Worm (Caenorhabditis elegans) whole organism, L2 larva: Measurements from ENCODE around the gene F14D7.6.
A peak's percentile ranks its signal among the peaks of the same experiment; 100 is the strongest.

Experiments used
- F13H6.1 ChIP-seq: sonication (generic microtip); optimal IDR thresholded peaks from 2 replicates; lab custom pipeline; 2016; ENCODE audit warnings: missing genetic modification characterization, missing compliant biosample characterization
- R02D3.7 ChIP-seq: fragments of 150-350 bp; optimal IDR thresholded peaks from 2 replicates; lab custom pipeline; 2014; ENCODE audit warnings: missing biosample characterization, missing genetic modification characterization
- Y55F3AM.14 ChIP-seq: fragments of 200-800 bp; sonication (Bioruptor generic); optimal IDR thresholded peaks from 2 replicates; lab custom pipeline; 2018; ENCODE audit warnings: mild to moderate bottlenecking, missing genetic modification characterization, missing compliant biosample characterization
- ZK546.5 ChIP-seq: sonication (generic microtip); optimal IDR thresholded peaks from 2 replicates; lab custom pipeline; 2017; ENCODE audit warnings: missing biosample characterization, missing genetic modification characterization
- aly-2 ChIP-seq: fragments of 150-350 bp; optimal IDR thresholded peaks from 2 replicates; lab custom pipeline; 2014; ENCODE audit warnings: missing biosample characterization, missing genetic modification characterization
- ama-1 ChIP-seq: fragments of 150-350 bp; optimal IDR thresholded peaks from 2 replicates; lab custom pipeline; 2018; ENCODE audit warnings: inconsistent platforms
- blmp-1 ChIP-seq: sonication (generic microtip); optimal IDR thresholded peaks from 2 replicates; lab custom pipeline; 2017; ENCODE audit warnings: missing genetic modification characterization, mild to moderate bottlenecking, missing compliant biosample characterization, antibody characterized with exemption, moderate library complexity; ENCODE audit not compliant: insufficient read depth
- ceh-16 ChIP-seq: fragments of 150-350 bp; optimal IDR thresholded peaks from 2 replicates; lab custom pipeline; 2014; ENCODE audit warnings: missing biosample characterization, missing genetic modification characterization
- crh-2 ChIP-seq: sonication (generic microtip); optimal IDR thresholded peaks from 2 replicates; lab custom pipeline; 2017; ENCODE audit warnings: missing biosample characterization, missing genetic modification characterization
- dmd-4 ChIP-seq: sonication (generic microtip); optimal IDR thresholded peaks from 2 replicates; lab custom pipeline; 2017; ENCODE audit warnings: missing biosample characterization, missing genetic modification characterization
- egl-27 ChIP-seq: sonication (generic microtip); optimal IDR thresholded peaks from 3 replicates; lab custom pipeline; 2017; ENCODE audit warnings: missing biosample characterization, missing genetic modification reagents, missing genetic modification characterization
- elt-1 ChIP-seq: fragments of 150-350 bp; optimal IDR thresholded peaks from 2 replicates; lab custom pipeline; 2014; ENCODE audit warnings: missing biosample characterization, missing genetic modification characterization
- elt-3 ChIP-seq: sonication (generic microtip); optimal IDR thresholded peaks from 2 replicates; lab custom pipeline; 2017; ENCODE audit warnings: missing biosample characterization, missing genetic modification characterization
- fos-1 ChIP-seq: fragments of 150-350 bp; optimal IDR thresholded peaks from 2 replicates; lab custom pipeline; 2014; ENCODE audit warnings: missing biosample characterization, missing genetic modification characterization
- gmeb-1 ChIP-seq: fragments of 150-350 bp; optimal IDR thresholded peaks from 2 replicates; lab custom pipeline; 2014; ENCODE audit warnings: missing biosample characterization, missing genetic modification characterization
- lin-11 ChIP-seq: fragments of 150-350 bp; sonication (generic microtip); optimal IDR thresholded peaks from 2 replicates; lab custom pipeline; 2014; ENCODE audit warnings: missing biosample characterization, missing genetic modification characterization, inconsistent platforms, mixed read lengths
- lin-13 ChIP-seq: fragments of 150-350 bp; optimal IDR thresholded peaks from 2 replicates; lab custom pipeline; 2014; ENCODE audit warnings: missing biosample characterization, missing genetic modification reagents, missing genetic modification characterization
- lin-39 ChIP-seq: fragments of 150-350 bp; optimal IDR thresholded peaks from 2 replicates; lab custom pipeline; 2014; ENCODE audit warnings: missing biosample characterization, missing genetic modification reagents, missing genetic modification characterization
- lsy-2 ChIP-seq, 2 experiments: fragments of 150-350 bp in 1 of 2; sonication (generic microtip) in 1 of 2; optimal IDR thresholded peaks; 2 replicates each; lab custom pipeline; 2014 to 2017; ENCODE audit warnings: missing biosample characterization in 2 of 2, missing genetic modification characterization in 2 of 2
- mab-5 ChIP-seq: fragments of 150-350 bp; optimal IDR thresholded peaks from 2 replicates; lab custom pipeline; 2014; ENCODE audit warnings: missing biosample characterization, missing genetic modification characterization
- mdl-1 ChIP-seq, 2 experiments: fragments of 150-350 bp in 1 of 2; sonication (generic microtip) in 1 of 2; optimal IDR thresholded peaks; 2 replicates each; lab custom pipeline; 2017; ENCODE audit warnings: missing biosample characterization in 2 of 2, missing genetic modification characterization in 2 of 2
- nhr-11 ChIP-seq: fragments of 150-350 bp; optimal IDR thresholded peaks from 2 replicates; lab custom pipeline; 2014; ENCODE audit warnings: missing biosample characterization, missing genetic modification characterization
- nhr-12 ChIP-seq: fragments of 150-350 bp; optimal IDR thresholded peaks from 2 replicates; lab custom pipeline; 2014; ENCODE audit warnings: missing biosample characterization, missing genetic modification characterization
- nhr-129 ChIP-seq: fragments of 150-350 bp; optimal IDR thresholded peaks from 2 replicates; lab custom pipeline; 2014; ENCODE audit warnings: missing biosample characterization, missing genetic modification characterization
- nhr-21 ChIP-seq: fragments of 150-350 bp; optimal IDR thresholded peaks from 2 replicates; lab custom pipeline; 2014; ENCODE audit warnings: missing biosample characterization, missing genetic modification characterization
- nhr-237 ChIP-seq: fragments of 150-350 bp; optimal IDR thresholded peaks from 2 replicates; lab custom pipeline; 2014; ENCODE audit warnings: missing biosample characterization, missing genetic modification characterization
- nhr-25 ChIP-seq: fragments of 150-350 bp; sonication (generic microtip); optimal IDR thresholded peaks from 3 replicates; lab custom pipeline; 2014; ENCODE audit warnings: missing biosample characterization, missing genetic modification characterization
- nhr-6 ChIP-seq: fragments of 150-350 bp; optimal IDR thresholded peaks from 2 replicates; lab custom pipeline; 2014; ENCODE audit warnings: missing biosample characterization, missing genetic modification characterization
- nhr-77 ChIP-seq: fragments of 150-350 bp; optimal IDR thresholded peaks from 2 replicates; lab custom pipeline; 2014; ENCODE audit warnings: missing biosample characterization, missing genetic modification characterization
- peb-1 ChIP-seq: fragments of 150-350 bp; optimal IDR thresholded peaks from 2 replicates; lab custom pipeline; 2014; ENCODE audit warnings: missing biosample characterization, missing genetic modification characterization
- sem-4 ChIP-seq: fragments of 150-350 bp; optimal IDR thresholded peaks from 2 replicates; lab custom pipeline; 2014; ENCODE audit warnings: missing biosample characterization, missing genetic modification reagents, missing genetic modification characterization
- skn-1 ChIP-seq: sonication (generic microtip); optimal IDR thresholded peaks from 2 replicates; lab custom pipeline; 2017; ENCODE audit warnings: missing biosample characterization, missing genetic modification characterization
- sma-3 ChIP-seq: sonication (generic microtip); optimal IDR thresholded peaks from 2 replicates; lab custom pipeline; 2016; ENCODE audit warnings: missing genetic modification reagents, missing genetic modification characterization, missing compliant biosample characterization
- sma-9 ChIP-seq, 2 experiments: fragments of 150-350 bp in 1 of 2; sonication (generic microtip) in 1 of 2; optimal IDR thresholded peaks; 2 replicates each; lab custom pipeline; 2014 to 2016; ENCODE audit warnings: missing genetic modification characterization in 2 of 2, mild to moderate bottlenecking in 1 of 2, missing biosample characterization in 1 of 2, missing compliant biosample characterization in 1 of 2, missing genetic modification reagents in 1 of 2, moderate library complexity in 1 of 2
- snpc-4 ChIP-seq: fragments of 150-350 bp; optimal IDR thresholded peaks from 2 replicates; lab custom pipeline; 2014; ENCODE audit warnings: missing biosample characterization, missing genetic modification characterization
- unc-39 ChIP-seq: fragments of 150-350 bp; optimal IDR thresholded peaks from 2 replicates; lab custom pipeline; 2014; ENCODE audit warnings: missing biosample characterization, missing genetic modification characterization
- unc-55 ChIP-seq: fragments of 150-350 bp; sonication (generic microtip); optimal IDR thresholded peaks from 3 replicates; lab custom pipeline; 2014; ENCODE audit warnings: missing biosample characterization, missing genetic modification reagents, missing genetic modification characterization
- unc-62 ChIP-seq: fragments of 150-350 bp; optimal IDR thresholded peaks from 2 replicates; lab custom pipeline; 2014; ENCODE audit warnings: missing biosample characterization, missing genetic modification reagents, missing genetic modification characterization
- zag-1 ChIP-seq: fragments of 150-350 bp; optimal IDR thresholded peaks from 2 replicates; lab custom pipeline; 2014; ENCODE audit warnings: missing biosample characterization, missing genetic modification characterization
- ztf-1 ChIP-seq: fragments of 200-800 bp; sonication (Bioruptor generic); conservative IDR thresholded peaks from 2 replicates; pipeline ENCODE4 v1.3.6; 2022; ENCODE audit warnings: missing genetic modification characterization, missing compliant biosample characterization
- ztf-11 ChIP-seq: sonication (generic microtip); optimal IDR thresholded peaks from 2 replicates; lab custom pipeline; 2017; ENCODE audit warnings: missing biosample characterization, missing genetic modification characterization
- ztf-4 ChIP-seq: fragments of 150-350 bp; optimal IDR thresholded peaks from 2 replicates; lab custom pipeline; 2014; ENCODE audit warnings: missing biosample characterization, missing genetic modification characterization

The F14D7.6 gene

DNA sequence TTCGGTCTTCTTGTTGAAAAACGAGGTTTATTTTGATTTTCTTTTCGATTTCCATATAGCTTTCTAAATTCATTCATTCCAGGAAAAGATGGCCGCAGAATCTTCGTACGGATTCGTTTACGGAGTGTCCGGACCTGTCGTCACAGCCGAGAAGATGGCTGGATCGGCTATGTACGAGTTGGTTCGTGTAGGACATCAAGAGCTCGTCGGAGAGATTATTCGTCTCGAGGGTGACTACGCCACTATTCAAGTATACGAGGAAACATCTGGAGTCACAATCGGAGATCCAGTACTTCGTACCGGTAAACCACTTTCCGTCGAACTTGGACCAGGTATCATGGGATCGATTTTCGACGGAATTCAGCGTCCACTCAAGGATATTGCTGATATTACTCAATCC lies 50.4 kb downstream of the F14D7.6 start, which contains the start of gene vha-13:
TSS of gene vha-13 (plus strand) at position 81 of the 400 bp plus-strand sequence.
- TF ChIP-seq dmd-4, result no peak
- no peak for TF ChIP-seq egl-27
- TF ChIP-seq nhr-21, result no peak
- no peak for TF ChIP-seq lin-11 (tag; lab: Kevin White, UChicago)
- no peak for TF ChIP-seq unc-39 (tag; lab: Kevin White, UChicago)
- TF ChIP-seq nhr-237, result no peak
- TF ChIP-seq mdl-1 (tag; optimal IDR thresholded peaks at IDR 0.05; lab: Kevin White, UChicago), result no peak
- no peak for TF ChIP-seq aly-2 (tag; lab: Kevin White, UChicago)
- no peak for TF ChIP-seq nhr-25 (tag; lab: Kevin White, UChicago)
- TF ChIP-seq nhr-12, result no peak
- no peak for TF ChIP-seq unc-55 (GFP tag; lab: Kevin White, UChicago)
- no peak for TF ChIP-seq nhr-77 (tag; lab: Kevin White, UChicago)
- no peak for TF ChIP-seq ZK546.5 (tag; lab: Kevin White, UChicago)
- TF ChIP-seq R02D3.7, result no peak
- TF ChIP-seq ztf-1, result no peak
- TF ChIP-seq gmeb-1, result no peak
- no peak for TF ChIP-seq blmp-1
- no peak for TF ChIP-seq zag-1 (tag; lab: Kevin White, UChicago)

DNA sequence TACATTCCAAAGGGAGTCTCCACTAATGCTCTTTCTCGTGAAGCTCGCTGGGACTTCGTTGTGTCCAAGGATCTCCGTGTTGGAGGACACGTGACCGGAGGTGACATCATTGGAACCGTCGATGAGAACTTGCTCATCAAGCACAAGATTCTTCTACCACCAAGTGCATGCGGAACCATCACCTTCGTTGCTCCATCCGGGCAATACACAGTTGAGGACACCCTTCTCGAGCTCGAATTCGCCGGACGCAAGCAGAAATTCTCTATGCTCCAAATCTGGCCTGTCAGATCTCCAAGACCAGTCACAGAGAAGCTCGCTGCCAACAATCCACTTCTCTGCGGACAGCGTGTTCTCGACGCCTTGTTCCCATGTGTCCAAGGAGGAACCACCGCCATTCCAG lies 50.8 kb downstream of the F14D7.6 start:
- no peak for TF ChIP-seq ZK546.5 (tag; lab: Kevin White, UChicago)
- TF ChIP-seq zag-1 (tag; lab: Kevin White, UChicago), result no peak
- no peak for TF ChIP-seq nhr-237
- TF ChIP-seq unc-62 (GFP tag; lab: Kevin White, UChicago), result no peak
- TF ChIP-seq skn-1 (tag; lab: Kevin White, UChicago), result no peak
- TF ChIP-seq sem-4, result no peak
- no peak for TF ChIP-seq nhr-6 (tag; lab: Kevin White, UChicago)
- TF ChIP-seq elt-3 (tag; lab: Kevin White, UChicago), result no peak
- no peak for TF ChIP-seq elt-1 (tag; lab: Kevin White, UChicago)
- TF ChIP-seq F13H6.1 (tag; lab: Kevin White, UChicago), result no peak

DNA sequence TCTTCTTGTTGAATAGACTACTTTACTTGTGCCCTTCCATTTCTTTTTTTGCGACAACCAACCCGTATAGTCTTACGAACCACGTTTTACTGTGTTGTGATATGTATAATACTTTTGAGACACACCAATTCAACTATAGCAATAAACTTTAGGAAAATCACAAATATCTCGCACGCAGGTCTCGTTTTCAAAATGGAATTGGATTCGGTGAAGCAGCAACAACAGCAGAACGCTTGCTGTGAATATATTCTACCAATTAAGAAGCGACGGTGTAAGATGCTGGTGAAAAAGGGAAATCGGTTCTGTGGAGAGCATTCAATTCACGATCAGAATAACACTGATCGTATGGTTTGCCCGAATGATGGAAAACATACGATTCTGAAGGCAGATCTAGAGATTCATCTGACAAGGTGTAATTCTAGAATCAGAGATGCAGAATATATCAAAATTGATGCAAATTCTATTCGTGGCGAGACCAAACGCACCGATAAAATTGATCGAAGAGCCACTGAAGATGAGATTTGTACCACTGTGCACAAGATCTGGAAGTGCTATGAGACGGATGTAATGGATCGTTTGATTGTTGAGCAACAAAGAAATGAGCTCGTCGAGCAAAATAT lies 53.2 kb downstream of the F14D7.6 start, which contains the start of gene Y49A3A.3:
TSS of gene Y49A3A.3 (plus strand) at position 153 of the 620 bp plus-strand sequence.
- peak; percentile 49 for TF ChIP-seq gmeb-1
- TF ChIP-seq snpc-4 (tag; lab: Kevin White, UChicago), result no peak
- TF ChIP-seq nhr-129 (tag; lab: Kevin White, UChicago), result peak; percentile 49
- peak; percentile 44 for TF ChIP-seq nhr-25 (tag; lab: Kevin White, UChicago)
- TF ChIP-seq lin-11 (tag; lab: Kevin White, UChicago), result no peak
- TF ChIP-seq nhr-11 (tag; lab: Kevin White, UChicago), result no peak
- no peak for TF ChIP-seq mab-5 (tag; lab: Kevin White, UChicago)
- no peak for TF ChIP-seq lin-39 (tag; lab: Kevin White, UChicago)
- no peak for TF ChIP-seq nhr-77 (tag; lab: Kevin White, UChicago)
- TF ChIP-seq ztf-4 (tag; lab: Kevin White, UChicago), result no peak
- TF ChIP-seq zag-1 (tag; lab: Kevin White, UChicago), result no peak
- TF ChIP-seq fos-1 (tag; lab: Kevin White, UChicago), result no peak
- no peak for TF ChIP-seq lsy-2 (tag; optimal IDR thresholded peaks at IDR 0.05; lab: Kevin White, UChicago)
- no peak for TF ChIP-seq ceh-16 (tag; lab: Kevin White, UChicago)
- no peak for TF ChIP-seq unc-55 (GFP tag; lab: Kevin White, UChicago)
- peak; percentile 37 for TF ChIP-seq lin-13 (GFP tag; lab: Kevin White, UChicago)
- TF ChIP-seq skn-1 (tag; lab: Kevin White, UChicago), result no peak
- TF ChIP-seq peb-1 (tag; lab: Kevin White, UChicago), result no peak
- TF ChIP-seq ZK546.5 (tag; lab: Kevin White, UChicago), result no peak
- no peak for TF ChIP-seq mdl-1 (tag; optimal IDR thresholded peaks at IDR 0.05; lab: Kevin White, UChicago)
- peak; percentile 70 for TF ChIP-seq aly-2 (tag; lab: Kevin White, UChicago)
- no peak for TF ChIP-seq elt-1 (tag; lab: Kevin White, UChicago)
- TF ChIP-seq sma-3 (GFP tag; lab: Kevin White, UChicago), result peak; percentile 45
- TF ChIP-seq nhr-21, result no peak
- TF ChIP-seq crh-2 (tag; lab: Kevin White, UChicago), result peak; percentile 17
- TF ChIP-seq blmp-1, result no peak
- TF ChIP-seq F13H6.1 (tag; lab: Kevin White, UChicago), result peak; percentile 17
- peak; percentile 17 for TF ChIP-seq sma-9 (GFP tag; optimal IDR thresholded peaks at IDR 0.05; lab: Kevin White, UChicago)
- TF ChIP-seq sma-9 (tag; optimal IDR thresholded peaks at IDR 0.05; lab: Kevin White, UChicago), result no peak
- peak; percentile 62 for TF ChIP-seq Y55F3AM.14 (GFP tag; lab: Kevin White, UChicago)
- no peak for TF ChIP-seq egl-27
- TF ChIP-seq ztf-11 (tag; lab: Kevin White, UChicago), result no peak
- TF ChIP-seq ama-1 (lab: Kevin White, UChicago), result peak; percentile 49
